Worm (Caenorhabditis elegans) whole organism, L3 larva: ENCODE results near the gene T16H12.9.

ENCODE experiments used
- egl-27 ChIP-seq: sonication (generic microtip); optimal IDR thresholded peaks from 4 replicates; lab custom pipeline; 2017; ENCODE audit warnings: missing biosample characterization, missing genetic modification reagents, missing genetic modification characterization
- fkh-10 ChIP-seq: sonication (generic microtip); optimal IDR thresholded peaks from 2 replicates; lab custom pipeline; 2017; ENCODE audit warnings: missing biosample characterization, missing genetic modification reagents, missing genetic modification characterization
- lin-15B ChIP-seq: fragments of 150-350 bp; optimal IDR thresholded peaks from 2 replicates; lab custom pipeline; 2014; ENCODE audit warnings: missing biosample characterization, missing genetic modification characterization
- lin-39 ChIP-seq: fragments of 150-350 bp; optimal IDR thresholded peaks from 2 replicates; lab custom pipeline; 2018; ENCODE audit warnings: missing biosample characterization, missing genetic modification reagents, missing genetic modification characterization
- nfya-1 ChIP-seq: sonication (generic microtip); optimal IDR thresholded peaks from 2 replicates; lab custom pipeline; 2017; ENCODE audit warnings: missing genetic modification characterization, mild to moderate bottlenecking, missing compliant biosample characterization, antibody characterized with exemption, moderate library complexity; ENCODE audit not compliant: insufficient read depth
- nhr-12 ChIP-seq: fragments of 150-350 bp; optimal IDR thresholded peaks from 2 replicates; lab custom pipeline; 2014; ENCODE audit warnings: missing biosample characterization, missing genetic modification characterization
- nhr-28 ChIP-seq: fragments of 150-350 bp; optimal IDR thresholded peaks from 2 replicates; lab custom pipeline; 2014; ENCODE audit warnings: missing biosample characterization, missing genetic modification characterization
- nhr-77 ChIP-seq: fragments of 150-350 bp; optimal IDR thresholded peaks from 2 replicates; lab custom pipeline; 2014; ENCODE audit warnings: missing biosample characterization, missing genetic modification characterization
- pha-4 ChIP-seq: fragments of 150-350 bp; optimal IDR thresholded peaks from 2 replicates; lab custom pipeline; 2014; ENCODE audit warnings: missing biosample characterization, missing genetic modification reagents, missing genetic modification characterization
- snpc-4 ChIP-seq: fragments of 150-350 bp; optimal IDR thresholded peaks from 2 replicates; lab custom pipeline; 2014; ENCODE audit warnings: missing biosample characterization, missing genetic modification characterization
- unc-62 ChIP-seq: fragments of 150-350 bp; sonication (generic microtip); optimal IDR thresholded peaks from 4 replicates; lab custom pipeline; 2014; ENCODE audit warnings: missing biosample characterization, missing genetic modification reagents, missing genetic modification characterization
- ztf-4 ChIP-seq: fragments of 150-350 bp; optimal IDR thresholded peaks from 2 replicates; lab custom pipeline; 2014; ENCODE audit warnings: missing biosample characterization, missing genetic modification characterization

DNA sequence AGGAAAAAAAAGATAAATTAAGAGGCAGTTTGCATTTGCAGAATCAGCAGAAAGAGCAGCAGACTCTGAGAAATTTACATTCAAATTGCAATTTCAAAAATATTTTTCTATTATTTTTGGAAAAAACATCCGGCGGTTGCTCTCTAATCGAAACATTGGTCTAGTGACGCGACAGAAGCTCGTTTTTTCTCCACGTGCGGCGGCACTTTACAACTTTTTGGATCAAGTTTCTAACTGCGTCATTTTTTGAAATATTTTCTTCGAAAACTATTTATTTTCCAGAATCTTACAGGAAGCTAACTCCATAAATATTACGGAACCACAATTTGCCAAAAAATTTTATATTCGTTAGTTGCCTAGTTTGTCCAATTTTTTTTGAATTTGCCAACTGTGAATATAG is 40.8 kb downstream of the T16H12.9 start:
- no peak for TF ChIP-seq unc-62 (GFP tag; lab: Kevin White, UChicago)
- no peak for TF ChIP-seq lin-15B (tag; lab: Kevin White, UChicago)
- no peak for TF ChIP-seq nhr-12 (tag; lab: Kevin White, UChicago)
- TF ChIP-seq nfya-1 (tag; lab: Kevin White, UChicago), result no peak
- TF ChIP-seq snpc-4 (tag; lab: Kevin White, UChicago), result no peak
- TF ChIP-seq nhr-28 (tag; lab: Kevin White, UChicago), result no peak
- no peak for TF ChIP-seq lin-39
- TF ChIP-seq pha-4, result no peak
- no peak for TF ChIP-seq nhr-77
- TF ChIP-seq ztf-4, result no peak
- no peak for TF ChIP-seq fkh-10 (GFP tag; lab: Kevin White, UChicago)
- no peak for TF ChIP-seq egl-27 (tag; lab: Kevin White, UChicago)
